Worm (Caenorhabditis elegans): Measurements from ENCODE around the gene F14H8.8.

F14H8.8 gene

ce11 chrV:15065068-15065744 lies 35.9 kb downstream of the F14H8.8 start, which contains the start of gene C25D7.9 (continued):
- TF ChIP-seq gei-8 (GFP tag; optimal IDR thresholded peaks at IDR 0.05) (no peak), daf-16 (GFP tag; optimal IDR thresholded peaks at IDR 0.05) (no peak), daf-16 (tag; optimal IDR thresholded peaks at IDR 0.05) (no peak), nhr-237 (tag; optimal IDR thresholded peaks at IDR 0.05) (no peak), lin-29 (GFP tag; IDR thresholded peaks at IDR 0.05) (no peak), unc-62 (GFP tag; optimal IDR thresholded peaks at IDR 0.05 in 1 of 2) (no peak), unc-62 (tag; optimal IDR thresholded peaks at IDR 0.05) (no peak), Y48G9A.11 (GFP tag; IDR thresholded peaks at IDR 0.05) (no peak), ceh-82 (tag; optimal IDR thresholded peaks at IDR 0.05) (no peak), mxl-2 (GFP tag; conservative IDR thresholded peaks at IDR 0.05) (no peak), fkh-10 (GFP tag; optimal IDR thresholded peaks at IDR 0.05) (no peak), dmd-9 (GFP tag; IDR thresholded peaks at IDR 0.05) (peak; percentile 49; the same call in 1 of the 2 replicates), ZK337.2 (GFP tag; IDR thresholded peaks at IDR 0.05) (no peak), madf-5 (GFP tag; IDR thresholded peaks at IDR 0.05) (no peak), mdt-29 (GFP tag; IDR thresholded peaks at IDR 0.05) (no peak), F10B5.3 (tag; optimal IDR thresholded peaks at IDR 0.05) (no peak), ceh-44 (GFP tag; IDR thresholded peaks at IDR 0.05) (no peak), hlh-30 (tag; optimal IDR thresholded peaks at IDR 0.05; ENCODE audit: insufficient read depth) (no peak), ztf-7 (tag; optimal IDR thresholded peaks at IDR 0.05) (no peak), dmd-8 (GFP tag; IDR thresholded peaks at IDR 0.05) (no peak), skn-1 (tag; optimal IDR thresholded peaks at IDR 0.05) (no peak), unc-39 (tag; optimal IDR thresholded peaks at IDR 0.05) (no peak), dve-1 (tag; optimal IDR thresholded peaks at IDR 0.05; ENCODE audit: insufficient read depth) (peak; percentile 26), ZK546.5 (tag; optimal IDR thresholded peaks at IDR 0.05) (no peak), mxl-3 (GFP tag; optimal IDR thresholded peaks at IDR 0.05) (no peak), attf-4 (tag; optimal IDR thresholded peaks at IDR 0.05) (no peak), nhr-28 (tag; optimal IDR thresholded peaks at IDR 0.05) (no peak), nhr-10 (tag; optimal IDR thresholded peaks at IDR 0.05) (no peak), saeg-2 (GFP tag; IDR thresholded peaks at IDR 0.05) (no peak), ctbp-1 (GFP tag; IDR thresholded peaks at IDR 0.05) (no peak), dpl-1 (GFP tag; optimal IDR thresholded peaks at IDR 0.05) (peak; percentile 31), aha-1 (tag) (no peak), T20F7.1 (GFP tag; optimal IDR thresholded peaks at IDR 0.05) (no peak), nhr-42 (GFP tag; IDR thresholded peaks at IDR 0.05) (no peak), F49E8.2 (tag; optimal IDR thresholded peaks at IDR 0.05; ENCODE audit: borderline replicate concordance) (no peak), rbr-2 (tag; optimal IDR thresholded peaks at IDR 0.05) (peak; percentile 15)

DNA sequence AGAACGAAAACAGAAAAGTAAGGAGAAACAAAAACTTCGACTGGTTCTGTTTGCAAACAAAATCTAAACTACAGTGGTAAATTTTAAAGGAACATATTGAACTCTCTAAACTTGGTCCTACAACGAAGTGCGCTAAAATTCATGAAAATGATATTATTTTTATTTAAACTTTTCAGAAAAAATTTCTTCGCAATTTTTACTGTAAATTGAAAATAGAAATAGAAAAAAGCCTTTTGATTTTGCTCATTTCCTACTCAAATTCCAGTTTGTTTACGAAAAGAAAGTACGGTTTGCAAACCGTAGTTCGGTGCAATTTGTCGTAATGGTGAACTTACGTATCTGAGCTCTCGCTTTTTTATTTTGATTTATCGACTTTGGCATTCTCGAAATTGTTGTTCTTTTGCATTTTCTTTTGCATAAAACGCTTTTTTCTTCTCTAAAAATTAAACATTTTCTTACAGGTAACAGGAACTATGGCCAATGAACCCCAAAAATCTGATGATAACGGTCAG lies 36.6 kb downstream of the F14H8.8 start, which contains the start of gene otub-1:
otub-1 (plus strand) TSS at position 462 of the 512 bp plus-strand sequence.
- TF ChIP-seq F10B5.3 (tag; optimal IDR thresholded peaks at IDR 0.05) (no peak), aha-1 (tag) (peak; percentile 81), spr-3 (GFP tag; optimal IDR thresholded peaks at IDR 0.05) (no peak), daf-16 (GFP tag; optimal IDR thresholded peaks at IDR 0.05) (no peak), daf-16 (tag; optimal IDR thresholded peaks at IDR 0.05) (peak; percentile 1), tag-97 (GFP tag; IDR thresholded peaks at IDR 0.05) (no peak), unc-130 (GFP tag; optimal IDR thresholded peaks at IDR 0.05) (peak; percentile 75), nhr-41 (GFP tag; IDR thresholded peaks at IDR 0.05) (no peak), attf-4 (tag; optimal IDR thresholded peaks at IDR 0.05) (no peak), unc-62 (GFP tag; optimal IDR thresholded peaks at IDR 0.05 in 1 of 2) (peak in 1 of 2 experiments; percentile 47), unc-62 (tag; optimal IDR thresholded peaks at IDR 0.05) (no peak), F49E8.2 (tag; optimal IDR thresholded peaks at IDR 0.05; ENCODE audit: borderline replicate concordance) (no peak), zfp-2 (tag; optimal IDR thresholded peaks at IDR 0.05) (no peak), ceh-20 (GFP tag; IDR thresholded peaks at IDR 0.05) (no peak), nhr-48 (tag; optimal IDR thresholded peaks at IDR 0.05) (no peak)
